Fruit fly (Drosophila melanogaster) whole organism, adult: Measurements from ENCODE around the gene CG42676.

Experiments
- CG14711 ChIP-seq: fragments of 200-800 bp; sonication (Bioruptor generic); optimal IDR thresholded peaks from 2 replicates; lab custom pipeline; 2018; ENCODE audit warnings: missing biosample characterization, mild to moderate bottlenecking, missing genetic modification characterization, moderate library complexity
- CG5204 ChIP-seq: fragments of 200-800 bp; sonication (Bioruptor generic); optimal IDR thresholded peaks from 2 replicates; lab custom pipeline; 2016; ENCODE audit warnings: missing biosample characterization, missing genetic modification characterization
- bab1 ChIP-seq: fragments of 200-800 bp; sonication (Bioruptor generic); optimal IDR thresholded peaks from 3 replicates; lab custom pipeline; 2019; ENCODE audit warnings: missing biosample characterization, mild to moderate bottlenecking, missing genetic modification characterization, moderate library complexity
- cic ChIP-seq: fragments of 200-800 bp; sonication (Bioruptor generic); optimal IDR thresholded peaks from 2 replicates; lab custom pipeline; 2017; ENCODE audit warnings: missing biosample characterization, mild to moderate bottlenecking, missing genetic modification characterization, moderate library complexity
- kay ChIP-seq: fragments of 200-800 bp; sonication (Bioruptor generic); peaks from one replicate; lab custom pipeline; 2016; ENCODE audit warnings: missing biosample characterization, missing genetic modification characterization, borderline replicate concordance
- ovo ChIP-seq: fragments of 200-800 bp; sonication (Bioruptor generic); optimal IDR thresholded peaks from 2 replicates; lab custom pipeline; 2016; ENCODE audit warnings: missing biosample characterization, missing genetic modification characterization
- toe ChIP-seq: fragments of 200-800 bp; sonication (Bioruptor generic); optimal IDR thresholded peaks from 2 replicates; lab custom pipeline; 2016; ENCODE audit warnings: missing biosample characterization, missing genetic modification characterization

DNA sequence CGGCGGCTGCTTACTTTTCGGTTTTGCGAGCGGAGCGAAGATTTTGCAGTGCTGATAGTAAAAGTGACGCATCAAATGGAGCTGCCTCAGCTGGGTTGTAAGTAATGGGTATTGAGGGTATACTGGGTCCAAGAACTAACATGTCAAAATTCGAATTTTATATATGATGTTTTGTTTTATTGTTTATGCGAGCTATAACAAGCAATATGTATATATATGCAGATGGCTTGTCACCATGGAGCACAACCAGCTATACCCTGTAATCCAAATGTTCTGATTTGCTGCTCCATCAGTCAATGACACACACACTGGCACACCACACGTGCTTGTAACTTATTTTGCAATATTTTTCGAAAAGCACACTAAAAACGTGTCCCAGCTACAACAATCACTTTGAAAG, 26.6 kb downstream of the CG42676 start:
- TF ChIP-seq bab1 (GFP tag; lab: Kevin White, UChicago): no peak
- no peak for TF ChIP-seq CG5204
- TF ChIP-seq CG14711: no peak
- no peak for TF ChIP-seq toe (GFP tag; lab: Kevin White, UChicago)
- no peak for TF ChIP-seq cic (GFP tag; lab: Kevin White, UChicago)
- TF ChIP-seq ovo: no peak
- TF ChIP-seq kay (GFP tag; lab: Kevin White, UChicago): no peak
